Fruit fly (Drosophila melanogaster): ENCODE results near the gene Cyp6d5.

Cyp6d5 gene

DNA sequence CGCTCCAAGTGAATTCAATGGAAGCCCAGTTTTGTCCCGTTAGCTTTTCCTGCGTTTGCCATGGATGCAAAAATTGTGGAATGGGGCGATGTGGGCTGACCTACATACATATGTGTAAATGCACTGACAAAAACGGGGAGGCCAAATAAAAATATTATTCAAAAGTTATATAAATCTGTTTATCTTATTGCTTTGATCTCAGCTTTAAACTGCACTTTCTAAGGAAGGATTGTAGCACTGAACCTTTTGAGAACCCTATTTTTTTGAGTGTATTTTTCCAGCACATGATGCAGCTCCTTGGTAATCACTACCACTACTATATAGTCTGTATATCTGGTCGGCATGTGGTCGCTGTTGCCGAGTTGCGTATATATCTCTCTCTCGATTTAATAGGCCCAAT lies 48.0 kb downstream of the Cyp6d5 start (continued):
- TF ChIP-seq CG7987 (GFP tag; optimal IDR thresholded peaks at IDR 0.05): no peak
- no peak for TF ChIP-seq maf-S (GFP tag; optimal IDR thresholded peaks at IDR 0.05)
- TF ChIP-seq CG7786 (GFP tag; optimal IDR thresholded peaks at IDR 0.05): no peak
- no peak for TF ChIP-seq HLH54F (GFP tag; optimal IDR thresholded peaks at IDR 0.05)
- TF ChIP-seq p53 (GFP tag; optimal IDR thresholded peaks at IDR 0.05): no peak
- TF ChIP-seq CG12744 (GFP tag; optimal IDR thresholded peaks at IDR 0.05): no peak
- TF ChIP-seq TFAM (GFP tag; optimal IDR thresholded peaks at IDR 0.05): no peak
- no peak for TF ChIP-seq CG8765 (GFP tag; IDR thresholded peaks at IDR 0.05)
- no peak for TF ChIP-seq bigmax (GFP tag; optimal IDR thresholded peaks at IDR 0.05)
- no peak for TF ChIP-seq zfh2 (GFP tag; optimal IDR thresholded peaks at IDR 0.05)
- no peak for TF ChIP-seq E2f2 (GFP tag; IDR thresholded peaks at IDR 0.05)
- TF ChIP-seq HLH3B (GFP tag; IDR thresholded peaks at IDR 0.05): peak; percentile 68
- no peak for TF ChIP-seq Mes4 (GFP tag; optimal IDR thresholded peaks at IDR 0.05)
- no peak for TF ChIP-seq CG12391 (tag; optimal IDR thresholded peaks at IDR 0.05)
- no peak for TF ChIP-seq crc (GFP tag; optimal IDR thresholded peaks at IDR 0.05)
- TF ChIP-seq cato (GFP tag; optimal IDR thresholded peaks at IDR 0.05; ENCODE audit: borderline replicate concordance): no peak
- TF ChIP-seq CG10959 (GFP tag; IDR thresholded peaks at IDR 0.05): 0 out of 2 replicates have a peak, but pooled peaks have one; percentile 35
- no peak for TF ChIP-seq CG2202 (tag; optimal IDR thresholded peaks at IDR 0.05)
- TF ChIP-seq CG7372 (GFP tag; IDR thresholded peaks at IDR 0.05): no peak
- no peak for TF ChIP-seq eyg (GFP tag; optimal IDR thresholded peaks at IDR 0.05)
- TF ChIP-seq CG8388 (GFP tag; optimal IDR thresholded peaks at IDR 0.05): no peak
- TF ChIP-seq esg (GFP tag; conservative IDR thresholded peaks at IDR 0.05): peak; percentile 25; the same call in 1 of the 2 replicates
- peak; percentile 11 for TF ChIP-seq az2 (GFP tag; optimal IDR thresholded peaks at IDR 0.05)
- TF ChIP-seq CG30020 (tag; optimal IDR thresholded peaks at IDR 0.05): no peak
- no peak for TF ChIP-seq BEAF-32 (GFP tag; optimal IDR thresholded peaks at IDR 0.05)
- no peak for TF ChIP-seq fru (optimal IDR thresholded peaks at IDR 0.05)
- TF ChIP-seq Rfx (GFP tag; IDR thresholded peaks at IDR 0.05): peak; percentile 69
- TF ChIP-seq CG8944 (GFP tag; optimal IDR thresholded peaks at IDR 0.05): no peak
- no peak for TF ChIP-seq oc (tag; optimal IDR thresholded peaks at IDR 0.05)
- no peak for TF ChIP-seq corto (GFP tag; optimal IDR thresholded peaks at IDR 0.05)
- no peak for TF ChIP-seq GATAe (GFP tag; conservative IDR thresholded peaks at IDR 0.05)
- no peak for TF ChIP-seq CG7963 (GFP tag; IDR thresholded peaks at IDR 0.05; ENCODE audit: partially characterized antibody)
- TF ChIP-seq exex (tag; optimal IDR thresholded peaks at IDR 0.05): no peak
- TF ChIP-seq hb (GFP tag; IDR thresholded peaks at IDR 0.05; ENCODE audit: partially characterized antibody): no peak
- no peak for TF ChIP-seq D (optimal IDR thresholded peaks at IDR 0.05)
- TF ChIP-seq D (GFP tag; optimal IDR thresholded peaks at IDR 0.05): peak; percentile 8
- no peak for TF ChIP-seq tio (GFP tag; optimal IDR thresholded peaks at IDR 0.05)
- no peak for TF ChIP-seq ash1 (GFP tag; optimal IDR thresholded peaks at IDR 0.05)
- peak; percentile 10 for TF ChIP-seq CG15514 (GFP tag; optimal IDR thresholded peaks at IDR 0.05)
- no peak for TF ChIP-seq luna (GFP tag; optimal IDR thresholded peaks at IDR 0.05)
- TF ChIP-seq Oaz (GFP tag; IDR thresholded peaks at IDR 0.05): no peak
- no peak for TF ChIP-seq CG16815 (GFP tag; optimal IDR thresholded peaks at IDR 0.05)
- no peak for TF ChIP-seq CTCF (GFP tag; optimal IDR thresholded peaks at IDR 0.05)
- TF ChIP-seq caup (GFP tag; optimal IDR thresholded peaks at IDR 0.05; ENCODE audit: severe bottlenecking): no peak
- no peak for TF ChIP-seq HmgD (GFP tag; optimal IDR thresholded peaks at IDR 0.05)
- no peak for TF ChIP-seq gsb-n (tag; optimal IDR thresholded peaks at IDR 0.05)
- no peak for TF ChIP-seq CG8281 (tag; optimal IDR thresholded peaks at IDR 0.05)
- peak; percentile 28; the same call in 1 of the 3 replicates for TF ChIP-seq CG14050 (GFP tag; IDR thresholded peaks at IDR 0.05)
- peak; percentile 44; the same call in 1 of the 2 replicates for TF ChIP-seq H2.0 (GFP tag; IDR thresholded peaks at IDR 0.05)
- TF ChIP-seq CG4404 (GFP tag; IDR thresholded peaks at IDR 0.05): no peak
- no peak for TF ChIP-seq CG4730 (GFP tag; IDR thresholded peaks at IDR 0.05)
- TF ChIP-seq Sry-δ (GFP tag; optimal IDR thresholded peaks at IDR 0.05): no peak
- no peak for TF ChIP-seq br (optimal IDR thresholded peaks at IDR 0.05)
- TF ChIP-seq pros (GFP tag; optimal IDR thresholded peaks at IDR 0.05): no peak

All from whole organism, embryonic.